Fruit fly (Drosophila melanogaster) whole organism, adult: ENCODE results near the gene RhoGEF64C.

Source experiments
- Crg-1 ChIP-seq: fragments of 200-800 bp; sonication (Bioruptor generic); optimal IDR thresholded peaks from 2 replicates; lab custom pipeline; 2016; ENCODE audit warnings: missing biosample characterization, missing genetic modification characterization
- cnc ChIP-seq, 2 experiments: fragments of >200 bp; optimal IDR thresholded peaks; 2 replicates each; lab custom pipeline; 2017

dm6 chr3L:4700091-4700490, 7.5 kb downstream of the RhoGEF64C start:
- TF ChIP-seq cnc (optimal IDR thresholded peaks at IDR 0.05; lab: Kevin White, UChicago) (no peak), Crg-1 (GFP tag; lab: Kevin White, UChicago) (no peak)
